Worm (Caenorhabditis elegans) whole organism, late embryonic: Measurements from ENCODE around the gene B0432.7.

Experiments
- F13H6.1 ChIP-seq: sonication (generic microtip); optimal IDR thresholded peaks from 2 replicates; lab custom pipeline; 2016; ENCODE audit warnings: missing genetic modification characterization, missing compliant biosample characterization
- K09A11.1 ChIP-seq: sonication (generic microtip); optimal IDR thresholded peaks from 2 replicates; lab custom pipeline; 2017; ENCODE audit warnings: antibody characterized with exemption, mild to moderate bottlenecking, missing genetic modification characterization, missing compliant biosample characterization; ENCODE audit not compliant: insufficient read depth
- T23F11.4 ChIP-seq: fragments of 200-800 bp; sonication (Bioruptor generic); optimal IDR thresholded peaks from 2 replicates; lab custom pipeline; 2018; ENCODE audit warnings: mild to moderate bottlenecking, missing genetic modification characterization, missing compliant biosample characterization
- ceh-18 ChIP-seq: sonication (generic microtip); optimal IDR thresholded peaks from 2 replicates; lab custom pipeline; 2016; ENCODE audit warnings: missing genetic modification characterization, missing compliant biosample characterization
- ceh-19 ChIP-seq: fragments of 200-800 bp; sonication (Bioruptor generic); optimal IDR thresholded peaks from 2 replicates; lab custom pipeline; 2018; ENCODE audit warnings: mild to moderate bottlenecking, missing genetic modification characterization, missing compliant biosample characterization
- ceh-2 ChIP-seq: sonication (generic microtip); optimal IDR thresholded peaks from 2 replicates; lab custom pipeline; 2016; ENCODE audit warnings: missing genotype, missing genetic modification characterization, missing compliant biosample characterization
- ceh-31 ChIP-seq: sonication (generic microtip); optimal IDR thresholded peaks from 2 replicates; lab custom pipeline; 2016; ENCODE audit warnings: missing genetic modification characterization, missing compliant biosample characterization
- ceh-34 ChIP-seq: sonication (generic microtip); optimal IDR thresholded peaks from 2 replicates; lab custom pipeline; 2016; ENCODE audit warnings: mild to moderate bottlenecking, missing genetic modification characterization, missing compliant biosample characterization
- ceh-45 ChIP-seq: fragments of 200-800 bp; sonication (Bioruptor generic); IDR thresholded peaks from 2 replicates; pipeline ENCODE4 v1.3.6; 2022; ENCODE audit warnings: missing genetic modification reagents, missing genetic modification characterization, missing compliant biosample characterization
- ceh-48 ChIP-seq: sonication (generic microtip); optimal IDR thresholded peaks from 2 replicates; lab custom pipeline; 2016; ENCODE audit warnings: missing genetic modification characterization, inconsistent platforms, missing compliant biosample characterization
- ceh-6 ChIP-seq: fragments of 200-800 bp; sonication (Bioruptor generic); optimal IDR thresholded peaks from 2 replicates; lab custom pipeline; 2018; ENCODE audit warnings: mild to moderate bottlenecking, missing genetic modification characterization, missing compliant biosample characterization
- dve-1 ChIP-seq: sonication (generic microtip); optimal IDR thresholded peaks from 2 replicates; lab custom pipeline; 2017; ENCODE audit warnings: antibody characterized with exemption, mild to moderate bottlenecking, missing genetic modification characterization, missing compliant biosample characterization
- ets-4 ChIP-seq: sonication (generic microtip); optimal IDR thresholded peaks from 2 replicates; lab custom pipeline; 2016; ENCODE audit warnings: missing genetic modification characterization, missing compliant biosample characterization
- eyg-1 ChIP-seq: sonication (generic microtip); optimal IDR thresholded peaks from 2 replicates; lab custom pipeline; 2016; ENCODE audit warnings: missing genotype, missing genetic modification characterization, missing compliant biosample characterization
- fax-1 ChIP-seq: sonication (generic microtip); optimal IDR thresholded peaks from 2 replicates; lab custom pipeline; 2016; ENCODE audit warnings: missing genotype, missing genetic modification characterization, missing compliant biosample characterization
- gmeb-2 ChIP-seq: sonication (generic microtip); optimal IDR thresholded peaks from 2 replicates; lab custom pipeline; 2016; ENCODE audit warnings: missing genetic modification characterization, inconsistent platforms, missing compliant biosample characterization
- hlh-13 ChIP-seq: fragments of 200-800 bp; sonication (Bioruptor generic); optimal IDR thresholded peaks from 2 replicates; lab custom pipeline; 2018; ENCODE audit warnings: mild to moderate bottlenecking, missing genetic modification characterization, missing compliant biosample characterization
- hlh-15 ChIP-seq: sonication (generic microtip); optimal IDR thresholded peaks from 2 replicates; lab custom pipeline; 2016; ENCODE audit warnings: missing genetic modification characterization, missing compliant biosample characterization
- hlh-30 ChIP-seq: sonication (generic microtip); optimal IDR thresholded peaks from 2 replicates; lab custom pipeline; 2017; ENCODE audit warnings: antibody characterized with exemption, missing genetic modification characterization, missing compliant biosample characterization; ENCODE audit not compliant: insufficient read depth
- hlh-8 ChIP-seq: sonication (generic microtip); optimal IDR thresholded peaks from 2 replicates; lab custom pipeline; 2016; ENCODE audit warnings: missing genotype, missing genetic modification characterization, missing compliant biosample characterization
- lin-11 ChIP-seq: fragments of 200-800 bp; sonication (Bioruptor generic); optimal IDR thresholded peaks from 2 replicates; lab custom pipeline; 2018; ENCODE audit warnings: mild to moderate bottlenecking, missing genetic modification characterization, missing compliant biosample characterization
- mec-3 ChIP-seq: sonication (generic microtip); optimal IDR thresholded peaks from 2 replicates; lab custom pipeline; 2016; ENCODE audit warnings: borderline replicate concordance, missing genetic modification characterization, missing compliant biosample characterization
- nfya-1 ChIP-seq: sonication (generic microtip); optimal IDR thresholded peaks from 2 replicates; lab custom pipeline; 2017; ENCODE audit warnings: missing genetic modification characterization, mild to moderate bottlenecking, missing compliant biosample characterization, antibody characterized with exemption, moderate library complexity
- nhr-11 ChIP-seq: fragments of 150-350 bp; optimal IDR thresholded peaks from 2 replicates; lab custom pipeline; 2014; ENCODE audit warnings: missing biosample characterization, missing genetic modification characterization
- nhr-232 ChIP-seq: sonication (generic microtip); optimal IDR thresholded peaks from 2 replicates; lab custom pipeline; 2016; ENCODE audit warnings: missing genetic modification characterization, missing compliant biosample characterization
- odd-2 ChIP-seq: sonication (generic microtip); optimal IDR thresholded peaks from 2 replicates; lab custom pipeline; 2017; ENCODE audit warnings: antibody characterized with exemption, mild to moderate bottlenecking, missing genetic modification characterization, missing compliant biosample characterization
- pax-1 ChIP-seq: fragments of 150-350 bp; optimal IDR thresholded peaks from 2 replicates; lab custom pipeline; 2014; ENCODE audit warnings: missing biosample characterization, missing genetic modification characterization
- pros-1 ChIP-seq: fragments of 150-350 bp; optimal IDR thresholded peaks from 2 replicates; lab custom pipeline; 2014; ENCODE audit warnings: missing biosample characterization, missing genetic modification reagents, missing genetic modification characterization
- ref-2 ChIP-seq: sonication (generic microtip); optimal IDR thresholded peaks from 2 replicates; lab custom pipeline; 2016; ENCODE audit warnings: missing genetic modification characterization, missing compliant biosample characterization
- rnt-1 ChIP-seq: sonication (generic microtip); optimal IDR thresholded peaks from 2 replicates; lab custom pipeline; 2016; ENCODE audit warnings: missing genetic modification characterization, missing compliant biosample characterization
- sdc-2 ChIP-seq: sonication (generic microtip); optimal IDR thresholded peaks from 2 replicates; lab custom pipeline; 2016; ENCODE audit warnings: missing genotype, missing genetic modification characterization, missing compliant biosample characterization
- sox-4 ChIP-seq: sonication (generic microtip); optimal IDR thresholded peaks from 2 replicates; lab custom pipeline; 2017; ENCODE audit warnings: mild to moderate bottlenecking, missing genetic modification characterization, inconsistent platforms, missing compliant biosample characterization
- tbx-2 ChIP-seq: sonication (generic microtip); optimal IDR thresholded peaks from 2 replicates; lab custom pipeline; 2016; ENCODE audit warnings: missing genetic modification characterization, missing compliant biosample characterization
- tbx-7 ChIP-seq: sonication (generic microtip); optimal IDR thresholded peaks from 2 replicates; lab custom pipeline; 2016; ENCODE audit warnings: missing genotype, missing genetic modification characterization, missing compliant biosample characterization
- ttx-3 ChIP-seq: sonication (generic microtip); optimal IDR thresholded peaks from 2 replicates; lab custom pipeline; 2016; ENCODE audit warnings: missing genetic modification reagents, missing genetic modification characterization, missing compliant biosample characterization
- unc-3 ChIP-seq, 2 experiments: fragments of 200-800 bp in 1 of 2; sonication (Bioruptor generic) in 1 of 2; sonication (generic microtip) in 1 of 2; conservative IDR thresholded peaks in 1 of 2; optimal IDR thresholded peaks in 1 of 2; 2 replicates each; pipeline versions ENCODE4 v1.3.6 to Lab custom; 2016 to 2022; ENCODE audit warnings: missing compliant biosample characterization in 2 of 2, missing genetic modification characterization in 2 of 2, missing genetic modification reagents in 1 of 2
- unc-42 ChIP-seq: sonication (generic microtip); optimal IDR thresholded peaks from 2 replicates; lab custom pipeline; 2016; ENCODE audit warnings: missing genotype, missing genetic modification characterization, missing compliant biosample characterization
- unc-55 ChIP-seq: sonication (generic microtip); optimal IDR thresholded peaks from 2 replicates; lab custom pipeline; 2017; ENCODE audit warnings: missing biosample characterization, missing genetic modification reagents, missing genetic modification characterization
- unc-86 ChIP-seq: sonication (generic microtip); optimal IDR thresholded peaks from 2 replicates; lab custom pipeline; 2016; ENCODE audit warnings: missing genetic modification characterization, missing compliant biosample characterization
- zip-5 ChIP-seq: sonication (generic microtip); optimal IDR thresholded peaks from 2 replicates; lab custom pipeline; 2016; ENCODE audit warnings: missing genetic modification characterization, missing compliant biosample characterization
- ztf-16 ChIP-seq: sonication (generic microtip); optimal IDR thresholded peaks from 2 replicates; lab custom pipeline; 2017; ENCODE audit warnings: missing genetic modification characterization, missing compliant biosample characterization

Gene B0432.7

DNA sequence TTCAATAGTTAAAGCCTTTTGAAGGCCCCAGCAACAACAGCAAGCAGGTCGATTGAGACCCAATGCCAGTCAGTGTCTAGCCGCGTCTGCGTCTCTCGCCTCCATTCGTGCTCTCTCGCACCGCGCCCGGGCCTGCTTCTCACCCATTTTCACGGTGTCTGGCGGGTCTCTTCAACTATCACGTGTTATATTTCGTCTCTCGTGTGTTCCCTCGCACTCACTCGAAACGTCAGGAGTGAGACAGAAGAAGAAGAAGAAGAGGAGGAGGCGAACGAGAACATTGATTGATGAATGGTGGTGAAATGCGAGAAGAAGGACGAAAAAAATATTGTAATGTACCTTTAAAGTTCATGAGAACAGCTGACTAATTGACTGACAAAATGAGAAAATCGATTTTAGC is 52.6 kb downstream of the B0432.7 start:
- TF ChIP-seq ceh-2 (tag; lab: Kevin White, UChicago) (peak; percentile 38), fax-1 (peak; percentile 31), rnt-1 (peak; percentile 41), lin-11 (tag; lab: Kevin White, UChicago) (no peak), ceh-48 (tag; lab: Kevin White, UChicago) (no peak), ceh-6 (peak; percentile 8), tbx-2 (tag; lab: Kevin White, UChicago) (peak; percentile 64), unc-3 (GFP tag; conservative IDR thresholded peaks at IDR 0.05; lab: Robert Waterston, UW) (no peak), unc-3 (tag; optimal IDR thresholded peaks at IDR 0.05; lab: Kevin White, UChicago) (no peak), F13H6.1 (tag; lab: Kevin White, UChicago) (peak; percentile 2), ets-4 (peak; percentile 39), ttx-3 (no peak), unc-55 (GFP tag; lab: Kevin White, UChicago) (peak; percentile 83), T23F11.4 (GFP tag; lab: Kevin White, UChicago) (no peak), pros-1 (tag; lab: Kevin White, UChicago) (peak; percentile 45), nhr-232 (peak; percentile 17), sdc-2 (peak; percentile 18), nfya-1 (tag; lab: Kevin White, UChicago) (peak; percentile 67), ceh-31 (tag; lab: Kevin White, UChicago) (peak; percentile 69), K09A11.1 (tag; lab: Kevin White, UChicago) (no peak), ceh-34 (tag; lab: Kevin White, UChicago) (peak; percentile 69), hlh-30 (peak; percentile 97), unc-42 (tag; lab: Kevin White, UChicago) (peak; percentile 29), ceh-19 (GFP tag; lab: Kevin White, UChicago) (peak; percentile 10), mec-3 (no peak), zip-5 (tag; lab: Kevin White, UChicago) (no peak), ceh-18 (tag; lab: Kevin White, UChicago) (peak; percentile 58), hlh-8 (tag; lab: Kevin White, UChicago) (peak; percentile 1), ref-2 (tag; lab: Kevin White, UChicago) (peak; percentile 35)

DNA sequence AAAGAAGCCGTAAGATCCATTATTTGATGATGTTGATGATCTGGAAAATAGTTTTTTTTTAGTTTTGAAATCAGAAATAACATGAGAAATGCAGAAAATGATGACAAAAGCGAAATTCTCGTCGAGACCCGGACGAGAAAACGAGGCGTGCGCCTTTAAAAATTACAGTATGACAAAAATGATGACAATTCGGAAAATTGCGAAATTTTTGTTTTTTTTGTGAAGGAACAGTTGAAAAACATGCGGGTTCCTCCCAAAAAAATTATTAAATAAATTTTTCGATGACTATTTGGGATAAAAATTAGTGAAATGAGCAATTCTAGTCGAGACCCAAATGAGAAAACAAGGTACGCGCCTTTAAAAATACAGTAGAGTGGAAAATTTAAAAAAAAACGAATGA is 53.2 kb downstream of the B0432.7 start, which contains the start of gene ubxn-3:
ubxn-3 (minus strand) TSS at position 66 of the 400 bp plus-strand sequence.
- no peak for TF ChIP-seq tbx-7 (tag; lab: Kevin White, UChicago)
- TF ChIP-seq ceh-2 (tag; lab: Kevin White, UChicago): no peak
- no peak for TF ChIP-seq dve-1 (tag; lab: Kevin White, UChicago)
- no peak for TF ChIP-seq ceh-48 (tag; lab: Kevin White, UChicago)
- no peak for TF ChIP-seq odd-2 (tag; lab: Kevin White, UChicago)

DNA sequence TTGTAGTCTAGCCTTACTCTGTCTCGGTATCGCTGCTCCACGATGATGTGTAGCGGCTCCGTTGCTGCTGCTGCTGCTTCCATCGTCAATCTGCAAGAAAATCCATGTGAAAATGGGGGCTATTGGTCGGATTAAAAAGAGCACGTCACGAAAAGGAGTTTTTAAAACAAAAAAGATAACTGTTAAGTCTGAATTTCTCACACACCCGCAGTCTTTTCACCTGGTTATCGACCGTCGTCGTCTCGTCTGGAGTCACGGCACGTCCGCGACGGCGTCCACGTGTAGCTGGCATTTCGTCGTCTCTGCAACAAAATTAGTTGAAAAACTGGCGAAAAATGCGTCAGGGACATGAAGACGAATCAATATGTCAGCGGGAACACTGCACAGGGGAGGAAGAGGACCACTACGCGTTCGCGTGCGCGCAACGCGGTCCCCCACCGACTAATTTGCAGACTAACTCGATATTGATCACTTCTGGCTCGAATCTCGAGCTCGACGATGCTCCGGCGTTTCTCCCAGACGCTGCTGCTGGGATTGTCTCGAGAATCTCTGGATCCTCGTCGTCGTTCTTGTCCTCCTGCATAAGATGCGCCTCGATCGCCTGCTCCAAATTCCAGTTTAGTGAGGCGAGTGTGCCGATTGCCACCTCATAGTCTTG is 53.8 kb downstream of the B0432.7 start:
- no peak for TF ChIP-seq zip-5 (tag; lab: Kevin White, UChicago)
- TF ChIP-seq nfya-1 (tag; lab: Kevin White, UChicago): no peak
- no peak for TF ChIP-seq unc-42 (tag; lab: Kevin White, UChicago)
- no peak for TF ChIP-seq nhr-11 (tag; lab: Kevin White, UChicago)
- no peak for TF ChIP-seq eyg-1 (tag; lab: Kevin White, UChicago)
- TF ChIP-seq ztf-16 (tag; lab: Kevin White, UChicago): no peak
- no peak for TF ChIP-seq ceh-45 (GFP tag; lab: Robert Waterston, UW)
- TF ChIP-seq unc-86: no peak
- no peak for TF ChIP-seq hlh-30
- TF ChIP-seq odd-2 (tag; lab: Kevin White, UChicago): no peak
- no peak for TF ChIP-seq sox-4
- TF ChIP-seq pax-1 (tag; lab: Kevin White, UChicago): no peak
- no peak for TF ChIP-seq gmeb-2 (tag; lab: Kevin White, UChicago)
- no peak for TF ChIP-seq K09A11.1 (tag; lab: Kevin White, UChicago)
- TF ChIP-seq hlh-13 (GFP tag; lab: Kevin White, UChicago): no peak
- TF ChIP-seq hlh-15 (tag; lab: Kevin White, UChicago): no peak
